Fruit fly (Drosophila melanogaster): Measurements from ENCODE around the gene Ir7d.

Gene Ir7d

dm6 chrX:7909069-7909389 is 30.4 kb upstream of the Ir7d start:
- peak; percentile 88 for TF ChIP-seq vri (GFP tag; optimal IDR thresholded peaks at IDR 0.05)
- TF ChIP-seq Hr38 (GFP tag; optimal IDR thresholded peaks at IDR 0.05) = no peak
- no peak for TF ChIP-seq Sox102F (GFP tag; optimal IDR thresholded peaks at IDR 0.05)
- no peak for TF ChIP-seq CG1621 (tag; optimal IDR thresholded peaks at IDR 0.05)
- TF ChIP-seq net (GFP tag; optimal IDR thresholded peaks at IDR 0.05) = no peak
- no peak for TF ChIP-seq lz (GFP tag; optimal IDR thresholded peaks at IDR 0.05)

DNA sequence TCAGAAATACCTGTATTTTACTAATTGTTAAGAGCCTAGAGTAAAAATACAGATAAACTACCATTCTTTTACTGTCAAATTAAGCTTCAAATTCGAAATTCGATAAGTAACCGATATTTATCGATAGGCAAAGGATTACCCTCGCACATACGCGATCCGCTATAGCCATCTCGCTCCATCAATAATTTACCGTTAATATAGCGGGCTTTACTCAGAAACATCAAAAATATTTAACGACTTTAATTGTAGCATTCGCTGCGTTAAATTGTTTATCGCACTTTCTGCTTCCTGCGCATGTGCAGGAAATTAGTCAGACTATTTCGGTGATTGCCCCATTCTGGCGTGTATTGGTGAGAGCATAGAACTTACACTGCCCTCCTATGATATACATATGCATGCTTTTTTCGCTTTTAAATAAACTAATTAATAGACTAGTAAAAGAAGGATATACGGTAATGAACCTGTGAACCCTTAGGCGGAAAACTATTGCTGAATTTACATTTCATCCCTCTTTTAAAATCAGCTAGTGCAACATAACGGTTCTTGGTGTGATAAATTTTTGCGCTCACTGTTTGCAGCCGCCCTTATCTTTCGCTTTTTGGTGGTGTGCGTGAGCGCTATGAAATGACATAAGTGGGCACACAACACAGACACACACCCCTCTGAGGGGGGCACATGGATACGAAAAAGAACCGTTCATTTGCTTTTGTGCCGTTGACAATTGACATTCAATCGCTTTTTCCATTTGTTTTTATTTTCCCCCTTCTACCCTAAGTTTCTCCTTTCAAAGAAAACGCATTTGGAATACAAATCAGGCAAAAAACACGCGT is 29.8 kb upstream of the Ir7d start, which contains the start of the genes dpr14 and spidey:
Gene dpr14, minus strand, starts transcription at position 48 of the 830 bp plus-strand sequence.
Gene spidey, plus strand, starts transcription at position 693 of the 830 bp plus-strand sequence.
- peak; percentile 81 for TF ChIP-seq CG6276 (GFP tag; optimal IDR thresholded peaks at IDR 0.05)
- peak; percentile 84 for TF ChIP-seq Sox14 (GFP tag; optimal IDR thresholded peaks at IDR 0.05)
- TF ChIP-seq dac (GFP tag; optimal IDR thresholded peaks at IDR 0.05) = peak; percentile 76
- peak; percentile 80 for TF ChIP-seq OdsH (GFP tag; optimal IDR thresholded peaks at IDR 0.05)
- peak; percentile 85 for TF ChIP-seq CG15336 (GFP tag; IDR thresholded peaks at IDR 0.05)
- TF ChIP-seq Hr39 (GFP tag; optimal IDR thresholded peaks at IDR 0.05) = peak; percentile 79
- TF ChIP-seq Hr4 (GFP tag; optimal IDR thresholded peaks at IDR 0.05) = peak; percentile 81
- TF ChIP-seq CG11762 (GFP tag; optimal IDR thresholded peaks at IDR 0.05; ENCODE audit: insufficient read depth) = peak; percentile 76
- TF ChIP-seq fkh (GFP tag; optimal IDR thresholded peaks at IDR 0.05) = peak; percentile 66
- peak; percentile 75 for TF ChIP-seq dsx (GFP tag; optimal IDR thresholded peaks at IDR 0.05; ENCODE audit: poor library complexity, severe bottlenecking)
- peak; percentile 88 for TF ChIP-seq Met (GFP tag; optimal IDR thresholded peaks at IDR 0.05)
- TF ChIP-seq Hr38 (GFP tag; optimal IDR thresholded peaks at IDR 0.05) = no peak
- peak; percentile 79 for TF ChIP-seq Ets96B (tag; optimal IDR thresholded peaks at IDR 0.05)
- TF ChIP-seq svp (GFP tag) = peak; percentile 90
- TF ChIP-seq CG8119 (GFP tag; IDR thresholded peaks at IDR 0.05) = peak; percentile 85
- peak; percentile 21 for TF ChIP-seq fd85E (GFP tag; optimal IDR thresholded peaks at IDR 0.05)
- TF ChIP-seq Ets21C (GFP tag; optimal IDR thresholded peaks at IDR 0.05) = peak; percentile 70
- peak; percentile 83 for TF ChIP-seq topi (GFP tag; optimal IDR thresholded peaks at IDR 0.05)
- TF ChIP-seq cyc (GFP tag; optimal IDR thresholded peaks at IDR 0.05) = peak; percentile 79
- peak; percentile 86 for TF ChIP-seq pdm3 (GFP tag; optimal IDR thresholded peaks at IDR 0.05)
- TF ChIP-seq CG9139 (GFP tag; optimal IDR thresholded peaks at IDR 0.05) = peak; percentile 60
- peak; percentile 66 for TF ChIP-seq CG8632 (GFP tag; optimal IDR thresholded peaks at IDR 0.05)
- peak; percentile 81 for TF ChIP-seq Gug (GFP tag; IDR thresholded peaks at IDR 0.05)
- TF ChIP-seq CG11902 (GFP tag; optimal IDR thresholded peaks at IDR 0.05) = peak; percentile 37
- peak; percentile 57 to 64 for TF ChIP-seq salr (GFP tag; optimal IDR thresholded peaks at IDR 0.05)
- peak; percentile 99 for TF ChIP-seq vri (GFP tag; optimal IDR thresholded peaks at IDR 0.05)
- peak; percentile 96 for TF ChIP-seq Eip78C (GFP tag)
- TF ChIP-seq ss (GFP tag; optimal IDR thresholded peaks at IDR 0.05) = peak; percentile 60 to 83
- TF ChIP-seq CG16779 (tag; optimal IDR thresholded peaks at IDR 0.05) = peak; percentile 54
- peak; percentile 88 for TF ChIP-seq eg (GFP tag; IDR thresholded peaks at IDR 0.05)
- TF ChIP-seq CG7368 (GFP tag; optimal IDR thresholded peaks at IDR 0.05) = peak; percentile 66
- peak; percentile 74 for TF ChIP-seq CG6808 (GFP tag; optimal IDR thresholded peaks at IDR 0.05)
- TF ChIP-seq spab (GFP tag; optimal IDR thresholded peaks at IDR 0.05) = peak; percentile 65
- peak; percentile 70 for TF ChIP-seq CG3032 (tag; optimal IDR thresholded peaks at IDR 0.05)
- peak; percentile 84 for TF ChIP-seq Eip75B (GFP tag; optimal IDR thresholded peaks at IDR 0.05)
- peak; percentile 76 for TF ChIP-seq CG10631 (GFP tag; optimal IDR thresholded peaks at IDR 0.05)
- peak; percentile 79 for TF ChIP-seq Lpt (GFP tag; optimal IDR thresholded peaks at IDR 0.05)
- peak; percentile 77 for TF ChIP-seq esn (GFP tag; optimal IDR thresholded peaks at IDR 0.05)
- TF ChIP-seq CG6792 (GFP tag; optimal IDR thresholded peaks at IDR 0.05) = peak; percentile 70
- peak; percentile 78 for TF ChIP-seq CG3919 (GFP tag; optimal IDR thresholded peaks at IDR 0.05)
- TF ChIP-seq Sox15 (GFP tag; optimal IDR thresholded peaks at IDR 0.05) = peak; percentile 46
- peak; percentile 75 for TF ChIP-seq acj6 (GFP tag; optimal IDR thresholded peaks at IDR 0.05)
- peak; percentile 75 for TF ChIP-seq achi (GFP tag; optimal IDR thresholded peaks at IDR 0.05)
- TF ChIP-seq Sox102F (GFP tag; optimal IDR thresholded peaks at IDR 0.05) = peak; percentile 83
- TF ChIP-seq CG1621 (tag; optimal IDR thresholded peaks at IDR 0.05) = peak; percentile 76
- TF ChIP-seq CG32006 (GFP tag; optimal IDR thresholded peaks at IDR 0.05) = peak; percentile 84
